Worm (Caenorhabditis elegans): ENCODE measurements around the gene smg-4.

smg-4 gene

DNA sequence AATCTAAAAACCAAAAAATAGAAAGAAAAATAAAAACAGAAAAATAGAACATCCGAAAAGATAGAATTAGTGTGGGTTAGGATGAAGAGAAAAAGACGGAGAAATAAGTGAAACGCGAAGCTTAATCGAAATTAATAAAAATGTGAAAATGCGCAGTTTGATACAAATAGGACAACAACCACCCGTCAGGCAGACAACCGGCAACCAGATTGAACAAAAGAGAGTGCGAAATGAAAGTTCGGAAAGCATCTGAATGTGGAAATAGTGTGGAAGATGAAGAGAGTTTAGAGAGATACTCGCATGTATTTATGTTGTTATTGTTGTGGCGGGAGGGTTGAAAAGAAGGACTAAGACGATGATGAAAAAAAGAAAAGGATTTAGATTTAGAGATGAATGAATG lies 19.1 kb downstream of the smg-4 start:
- TF ChIP-seq flt-1 (GFP tag; IDR thresholded peaks at IDR 0.05) (no peak), ztf-23 (GFP tag; IDR thresholded peaks at IDR 0.05) (no peak)

DNA sequence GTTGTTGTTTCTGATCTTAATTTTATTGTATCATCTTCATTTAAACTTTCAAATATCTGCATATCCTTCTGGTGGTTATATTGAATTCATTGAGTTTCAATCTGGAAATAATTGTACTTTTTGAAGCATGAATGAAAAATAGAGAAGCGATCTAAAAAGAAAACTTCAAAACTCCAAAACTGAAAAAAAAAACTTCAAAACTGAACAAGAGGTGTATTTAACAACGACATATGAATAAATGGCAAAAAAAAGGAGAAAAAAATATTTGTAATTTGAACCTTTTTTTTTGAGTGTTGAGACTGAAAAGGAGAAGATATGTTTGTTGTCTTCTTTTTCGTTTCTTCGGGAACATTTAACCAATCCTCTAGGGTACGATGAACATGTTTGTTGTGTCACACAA lies 19.7 kb downstream of the smg-4 start, which contains the start of gene F58E6.11:
TSS of gene F58E6.11 (minus strand) at position 101 of the 400 bp plus-strand sequence.
- no peak for TF ChIP-seq flt-1 (GFP tag; IDR thresholded peaks at IDR 0.05)
- no peak for TF ChIP-seq ztf-23 (GFP tag; IDR thresholded peaks at IDR 0.05)
- TF ChIP-seq cog-1 (tag; optimal IDR thresholded peaks at IDR 0.05), result no peak
- TF ChIP-seq T22C8.4 (GFP tag; IDR thresholded peaks at IDR 0.05), result no peak

DNA sequence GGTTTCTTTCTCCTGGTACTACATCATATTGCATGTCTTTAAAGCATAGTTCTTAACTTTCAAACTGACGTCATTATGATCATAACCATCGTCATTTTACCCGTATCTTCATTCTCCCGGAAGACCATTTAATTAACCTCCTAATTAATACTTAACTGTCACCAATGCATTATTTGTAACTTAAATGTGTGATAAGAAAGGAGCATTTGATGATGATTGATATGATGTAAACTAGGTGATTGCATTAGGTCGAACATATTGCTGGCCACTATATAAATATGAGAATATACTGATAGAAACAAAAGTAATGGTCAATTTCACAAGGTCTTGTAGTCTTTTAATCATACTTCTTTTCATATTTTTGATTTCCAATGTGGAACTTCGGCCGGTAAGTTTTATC lies 21.3 kb downstream of the smg-4 start, which contains the start of gene hrg-3:
TSS of gene hrg-3 (plus strand) at position 227 of the 400 bp plus-strand sequence.
- TF ChIP-seq ztf-23 (GFP tag; IDR thresholded peaks at IDR 0.05) (no peak), T22C8.4 (GFP tag; IDR thresholded peaks at IDR 0.05) (no peak), cog-1 (tag; optimal IDR thresholded peaks at IDR 0.05) (no peak), klf-2 (GFP tag; conservative IDR thresholded peaks at IDR 0.05) (no peak), flt-1 (GFP tag; IDR thresholded peaks at IDR 0.05) (no peak), ref-1 (GFP tag; conservative IDR thresholded peaks at IDR 0.05) (no peak)

DNA sequence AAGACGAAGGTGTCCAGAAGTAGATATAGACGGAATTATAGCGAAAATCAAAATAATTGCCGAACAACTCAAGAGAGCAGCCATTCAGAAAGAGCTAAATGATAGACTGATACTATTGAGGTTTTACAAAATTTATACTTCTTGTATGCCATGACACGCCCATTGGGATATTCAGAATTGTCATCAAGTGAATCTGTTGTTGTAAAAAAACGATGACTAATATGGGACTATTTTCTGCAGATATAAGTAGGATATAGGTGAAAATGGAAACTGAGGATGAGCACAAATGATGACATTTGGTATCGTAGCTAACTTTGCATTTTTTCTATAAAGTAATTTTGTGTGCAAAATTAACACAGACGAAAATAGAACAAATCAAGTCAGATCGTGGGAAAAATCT lies 21.8 kb downstream of the smg-4 start, which contains the start of gene F58E6.8:
TSS of gene F58E6.8 (minus strand) at position 101 of the 400 bp plus-strand sequence.
- TF ChIP-seq T22C8.4 (GFP tag; IDR thresholded peaks at IDR 0.05) (no peak), ref-1 (GFP tag; conservative IDR thresholded peaks at IDR 0.05) (no peak)

DNA sequence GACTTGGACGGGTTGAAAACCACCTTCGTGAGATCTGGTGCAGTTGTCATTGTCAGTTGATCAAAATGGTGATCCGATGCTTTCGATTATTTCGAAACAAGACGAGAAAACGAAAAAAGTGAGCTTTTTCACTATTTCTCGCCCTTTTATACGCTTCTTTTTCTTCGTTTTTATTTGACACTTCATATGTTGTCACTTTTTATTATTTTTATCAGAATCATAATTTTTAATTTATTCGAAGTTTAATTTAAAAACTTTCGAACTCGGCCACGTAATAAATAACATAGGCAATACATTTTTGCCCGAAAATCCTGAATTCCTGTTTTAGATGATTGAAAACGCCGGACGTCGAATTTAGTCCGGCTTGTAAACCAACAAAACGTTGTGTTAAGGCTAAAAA lies 23.1 kb downstream of the smg-4 start, which contains the start of gene F58E6.5:
TSS of gene F58E6.5 (minus strand) at position 101 of the 400 bp plus-strand sequence.
- TF ChIP-seq klf-2 (GFP tag; conservative IDR thresholded peaks at IDR 0.05), result no peak
- no peak for TF ChIP-seq ztf-23 (GFP tag; IDR thresholded peaks at IDR 0.05)
- TF ChIP-seq med-1 (GFP tag; optimal IDR thresholded peaks at IDR 0.05; ENCODE audit: insufficient read depth), result no peak
- no peak for TF ChIP-seq ref-1 (GFP tag; conservative IDR thresholded peaks at IDR 0.05)
- TF ChIP-seq T22C8.4 (GFP tag; IDR thresholded peaks at IDR 0.05), result no peak
- TF ChIP-seq ztf-29 (GFP tag; IDR thresholded peaks at IDR 0.05), result no peak
- TF ChIP-seq cog-1 (tag; optimal IDR thresholded peaks at IDR 0.05), result no peak
- no peak for TF ChIP-seq flt-1 (GFP tag; IDR thresholded peaks at IDR 0.05)
- TF ChIP-seq tab-1 (GFP tag; IDR thresholded peaks at IDR 0.05), result no peak

DNA sequence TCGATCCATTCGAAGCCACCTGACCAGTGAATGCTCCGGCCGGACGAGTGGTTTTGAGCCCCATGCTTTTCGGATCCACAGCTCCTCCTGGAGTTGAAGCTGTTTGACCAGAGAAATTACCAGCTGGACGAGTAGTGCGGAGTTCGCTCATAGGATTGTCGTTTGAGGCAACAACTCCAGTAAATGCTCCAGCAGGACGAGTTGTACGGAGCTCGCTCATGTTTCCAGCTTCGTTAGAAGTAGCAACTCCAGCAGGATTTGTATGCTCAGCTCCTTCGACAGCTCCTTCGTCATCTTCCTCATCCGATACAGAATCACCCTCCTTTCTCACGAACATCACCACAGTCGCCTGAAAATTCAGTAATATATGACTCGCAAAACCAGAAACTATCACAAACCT lies 24.0 kb downstream of the smg-4 start:
- no peak for TF ChIP-seq tab-1 (GFP tag; IDR thresholded peaks at IDR 0.05)
- TF ChIP-seq ref-1 (GFP tag; conservative IDR thresholded peaks at IDR 0.05), result no peak
- TF ChIP-seq med-1 (GFP tag; optimal IDR thresholded peaks at IDR 0.05; ENCODE audit: insufficient read depth), result no peak
- TF ChIP-seq ztf-23 (GFP tag; IDR thresholded peaks at IDR 0.05), result no peak
- TF ChIP-seq klf-2 (GFP tag; conservative IDR thresholded peaks at IDR 0.05), result no peak
- TF ChIP-seq flt-1 (GFP tag; IDR thresholded peaks at IDR 0.05), result no peak
- TF ChIP-seq cog-1 (tag; optimal IDR thresholded peaks at IDR 0.05), result no peak
- TF ChIP-seq T22C8.4 (GFP tag; IDR thresholded peaks at IDR 0.05), result no peak
- no peak for TF ChIP-seq ztf-29 (GFP tag; IDR thresholded peaks at IDR 0.05)

DNA sequence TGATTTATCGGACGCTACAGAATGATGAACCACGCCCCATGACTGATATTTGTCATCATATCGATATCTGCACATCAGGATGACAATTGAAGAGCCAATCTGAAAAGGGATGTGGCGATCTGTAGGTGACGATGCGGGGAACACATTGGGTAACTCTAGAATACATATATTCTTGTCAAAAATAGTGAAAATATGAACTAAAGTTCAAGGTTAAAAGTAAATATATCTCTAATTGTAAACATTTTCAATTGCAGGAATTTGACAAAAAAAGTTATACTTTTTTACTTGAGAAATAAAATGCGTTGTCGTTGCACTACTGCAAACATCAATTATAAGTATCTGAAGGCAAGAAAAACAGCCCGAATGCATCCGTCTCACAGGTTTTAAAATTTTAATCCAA lies 24.6 kb downstream of the smg-4 start, which contains the start of gene F58E6.6:
TSS of gene F58E6.6 (minus strand) at position 101 of the 400 bp plus-strand sequence.
- TF ChIP-seq med-1 (GFP tag; optimal IDR thresholded peaks at IDR 0.05; ENCODE audit: insufficient read depth), result no peak

DNA sequence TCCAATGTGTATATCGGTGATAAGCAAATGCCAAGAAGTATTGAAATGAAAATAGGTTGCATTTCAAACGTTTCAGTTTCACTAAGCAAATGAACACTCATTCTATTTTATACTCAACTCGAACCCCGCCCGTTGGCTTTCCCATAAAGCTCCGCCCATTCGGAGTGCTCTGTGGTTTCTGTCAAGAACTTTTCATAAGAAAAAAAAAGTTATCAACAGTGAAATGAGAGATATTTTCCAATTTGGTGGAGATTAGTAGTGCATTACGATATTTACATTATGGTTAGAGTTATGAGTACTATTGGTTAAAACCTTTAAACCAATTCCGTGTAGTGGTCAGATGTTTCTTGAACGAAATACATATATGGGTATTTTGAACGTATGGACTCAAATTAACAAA lies 27.2 kb downstream of the smg-4 start, which contains the start of gene F58E6.4:
TSS of gene F58E6.4 (minus strand) at position 101 of the 400 bp plus-strand sequence.
- TF ChIP-seq med-1 (GFP tag; optimal IDR thresholded peaks at IDR 0.05; ENCODE audit: insufficient read depth), result no peak
- TF ChIP-seq ztf-29 (GFP tag; IDR thresholded peaks at IDR 0.05), result no peak
- TF ChIP-seq tab-1 (GFP tag; IDR thresholded peaks at IDR 0.05), result no peak
- TF ChIP-seq klf-2 (GFP tag; conservative IDR thresholded peaks at IDR 0.05), result no peak
- TF ChIP-seq T22C8.4 (GFP tag; IDR thresholded peaks at IDR 0.05), result no peak
- no peak for TF ChIP-seq ztf-23 (GFP tag; IDR thresholded peaks at IDR 0.05)
- no peak for TF ChIP-seq cog-1 (tag; optimal IDR thresholded peaks at IDR 0.05)
- no peak for TF ChIP-seq ref-1 (GFP tag; conservative IDR thresholded peaks at IDR 0.05)
- no peak for TF ChIP-seq flt-1 (GFP tag; IDR thresholded peaks at IDR 0.05)

DNA sequence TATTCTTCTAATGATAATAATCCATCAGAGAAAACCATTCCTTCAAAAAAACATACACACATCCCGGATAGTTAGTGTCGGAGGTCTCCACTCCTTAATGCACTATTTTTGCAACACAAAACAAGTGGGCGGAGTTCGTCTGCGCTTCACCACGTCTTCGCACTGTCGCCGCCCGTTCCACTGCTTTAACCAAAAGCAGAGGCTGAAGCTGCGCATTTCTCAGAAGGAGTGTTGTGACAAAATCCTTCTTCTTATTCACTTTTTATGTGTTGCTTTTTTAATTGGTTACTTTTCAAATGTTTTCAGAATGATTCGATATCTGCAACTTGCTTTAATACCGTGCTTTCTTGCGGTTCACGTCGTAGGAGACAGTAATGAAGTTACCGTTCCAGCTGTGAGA lies 32.6 kb downstream of the smg-4 start, which contains the start of gene F58E6.13:
TSS of gene F58E6.13 (plus strand) at position 301 of the 400 bp plus-strand sequence.
- TF ChIP-seq ztf-23 (GFP tag; IDR thresholded peaks at IDR 0.05), result no peak
- no peak for TF ChIP-seq cog-1 (tag; optimal IDR thresholded peaks at IDR 0.05)
- no peak for TF ChIP-seq flt-1 (GFP tag; IDR thresholded peaks at IDR 0.05)
- no peak for TF ChIP-seq tab-1 (GFP tag; IDR thresholded peaks at IDR 0.05)
- TF ChIP-seq T22C8.4 (GFP tag; IDR thresholded peaks at IDR 0.05), result no peak
- no peak for TF ChIP-seq ztf-29 (GFP tag; IDR thresholded peaks at IDR 0.05)
- no peak for TF ChIP-seq med-1 (GFP tag; optimal IDR thresholded peaks at IDR 0.05; ENCODE audit: insufficient read depth)
- no peak for TF ChIP-seq ref-1 (GFP tag; conservative IDR thresholded peaks at IDR 0.05)
- TF ChIP-seq klf-2 (GFP tag; conservative IDR thresholded peaks at IDR 0.05), result no peak

DNA sequence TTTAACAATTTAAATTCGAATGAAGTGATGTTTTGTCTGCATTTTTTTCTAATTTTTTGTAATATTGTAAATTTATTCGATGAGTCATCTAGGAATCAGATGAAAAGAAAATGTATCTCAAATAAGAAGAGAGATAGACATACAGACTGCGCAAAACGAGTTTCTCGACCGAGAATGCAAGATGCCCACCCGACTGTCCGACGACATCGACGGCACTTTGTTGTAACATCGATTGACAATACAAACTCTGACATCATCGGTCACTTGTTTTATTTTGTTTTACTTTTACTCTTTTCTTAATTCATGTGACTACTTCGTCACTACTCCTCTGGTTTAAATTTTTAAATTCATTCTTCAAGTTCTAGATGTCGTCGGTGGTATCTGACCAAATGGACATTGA lies 36.7 kb downstream of the smg-4 start, which contains the start of gene sta-2:
TSS of gene sta-2 (plus strand) at position 349 of the 400 bp plus-strand sequence.
- TF ChIP-seq ztf-29 (GFP tag; IDR thresholded peaks at IDR 0.05), result no peak

DNA sequence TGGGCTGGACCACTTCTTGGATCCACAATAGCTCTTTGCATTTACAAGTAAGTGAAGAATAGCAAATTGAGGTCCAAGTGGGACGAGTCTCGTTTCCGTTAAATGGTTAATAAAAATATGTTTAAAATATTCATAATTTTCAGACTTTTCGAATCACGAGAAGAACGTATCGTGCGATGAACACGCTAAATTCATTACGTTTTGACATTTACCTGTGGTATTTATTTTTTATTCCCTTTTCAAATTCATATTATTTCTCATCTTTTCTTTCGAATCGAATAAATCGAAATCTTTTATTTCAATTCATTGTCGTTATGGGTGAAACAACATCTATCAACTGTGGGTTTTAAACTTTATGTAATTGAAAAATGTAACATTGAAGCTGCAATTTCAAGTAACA lies 38.1 kb downstream of the smg-4 start, which contains the start of gene marc-1:
TSS of gene marc-1 (plus strand) at position 301 of the 400 bp plus-strand sequence.
- TF ChIP-seq ref-1 (GFP tag; conservative IDR thresholded peaks at IDR 0.05) (no peak), ztf-23 (GFP tag; IDR thresholded peaks at IDR 0.05) (no peak), tab-1 (GFP tag; IDR thresholded peaks at IDR 0.05) (no peak), klf-2 (GFP tag; conservative IDR thresholded peaks at IDR 0.05) (no peak), flt-1 (GFP tag; IDR thresholded peaks at IDR 0.05) (no peak), cog-1 (tag; optimal IDR thresholded peaks at IDR 0.05) (no peak), T22C8.4 (GFP tag; IDR thresholded peaks at IDR 0.05) (no peak), med-1 (GFP tag; optimal IDR thresholded peaks at IDR 0.05; ENCODE audit: insufficient read depth) (no peak), ztf-29 (GFP tag; IDR thresholded peaks at IDR 0.05) (no peak)
